Fruit fly (Drosophila melanogaster): ENCODE results near the gene IntS9.

IntS9 gene

DNA sequence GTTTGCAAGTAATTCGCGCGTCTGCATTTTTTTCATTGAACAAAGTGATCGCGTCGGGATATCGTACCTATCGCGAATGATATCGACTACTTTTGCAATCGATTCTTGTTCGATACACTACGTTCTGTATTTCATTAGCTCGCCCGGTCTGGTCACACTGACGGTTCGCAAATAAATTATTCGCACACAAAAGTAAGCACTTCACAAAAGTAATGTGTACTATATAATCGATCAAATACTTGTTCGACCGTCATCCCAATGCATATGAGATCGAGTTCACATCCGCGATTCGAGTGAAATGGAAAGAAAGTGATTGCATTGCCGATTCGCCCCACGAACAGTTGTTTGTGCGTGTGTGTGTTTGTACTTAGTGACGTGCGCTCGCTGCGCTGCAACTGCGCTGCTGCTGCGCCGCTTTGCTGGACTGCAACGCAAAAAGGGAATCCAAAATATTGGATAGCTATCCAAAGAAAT is 15.1 kb downstream of the IntS9 start, which contains the start of the genes CG5235 and ClC-c:
CG5235 (minus strand) TSS at position 63 of the 474 bp plus-strand sequence.
ClC-c (plus strand) TSS at position 125 of the 474 bp plus-strand sequence.
- TF ChIP-seq CG8478 (optimal IDR thresholded peaks at IDR 0.05) (no peak), CTCF (optimal IDR thresholded peaks at IDR 0.05) (peak in 1 of 2 experiments; percentile 28)

dm6 chr3L:16087323-16087816 is 18.1 kb downstream of the IntS9 start, which contains the start of gene Tasp1:
Tasp1 (minus strand) TSS chr3L:16087525.
- TF ChIP-seq CTCF (optimal IDR thresholded peaks at IDR 0.05) (no peak), CG8478 (optimal IDR thresholded peaks at IDR 0.05) (no peak)

DNA sequence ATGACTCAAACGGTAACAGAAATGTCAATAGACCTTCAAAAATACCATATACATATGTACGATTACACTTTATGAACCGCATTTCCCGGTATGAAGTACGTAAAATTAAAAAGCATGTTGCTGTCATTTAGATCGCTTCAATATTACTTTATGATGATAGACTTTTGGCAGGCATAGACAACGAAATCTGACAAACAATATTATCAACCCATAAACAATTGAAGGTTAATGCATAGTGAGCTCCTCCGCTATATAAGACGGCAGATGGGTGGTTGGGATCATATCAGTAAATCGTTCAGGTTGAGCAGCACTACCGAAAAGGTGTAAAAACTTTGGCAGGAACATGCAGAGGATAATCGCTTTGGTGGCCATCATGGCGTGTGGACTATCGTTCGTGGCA is 21.7 kb downstream of the IntS9 start, which contains the start of gene CG13075:
CG13075 (plus strand) TSS at position 301 of the 400 bp plus-strand sequence.
- TF ChIP-seq CG8478 (optimal IDR thresholded peaks at IDR 0.05): no peak
- TF ChIP-seq CTCF (optimal IDR thresholded peaks at IDR 0.05): no peak

DNA sequence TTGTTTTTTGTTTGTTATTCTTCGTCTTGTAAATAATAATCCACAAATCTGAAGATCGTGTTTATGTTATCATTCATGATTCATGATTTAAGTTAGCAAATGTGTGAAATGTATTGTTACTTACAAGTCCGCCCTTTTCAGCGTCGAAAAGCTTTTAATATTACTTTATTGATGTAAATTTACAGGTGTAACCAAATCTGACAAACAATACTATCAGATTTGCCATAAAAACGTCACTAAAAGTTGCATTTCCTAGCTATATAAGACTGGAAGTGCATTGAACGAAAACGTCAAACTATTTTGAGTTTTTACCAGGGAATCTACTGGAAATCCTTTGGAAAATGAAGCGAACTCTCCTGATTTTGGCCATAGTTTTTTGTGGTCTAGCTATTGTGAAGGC is 23.2 kb downstream of the IntS9 start, which contains the start of gene CG33258:
CG33258 (plus strand) TSS at position 301 of the 400 bp plus-strand sequence.
- TF ChIP-seq CG8478 (optimal IDR thresholded peaks at IDR 0.05) (no peak), CTCF (optimal IDR thresholded peaks at IDR 0.05) (no peak)

- no peak for TF ChIP-seq CG8478 (optimal IDR thresholded peaks at IDR 0.05)
- TF ChIP-seq CTCF (optimal IDR thresholded peaks at IDR 0.05): no peak
Measured at dm6 chr3L:16060806-16061600, 44.4 kb downstream of the IntS9 start.

dm6 chr3L:16056101-16056891 is 49.1 kb downstream of the IntS9 start:
- TF ChIP-seq CG8478 (optimal IDR thresholded peaks at IDR 0.05): no peak
- no peak for TF ChIP-seq CTCF (optimal IDR thresholded peaks at IDR 0.05)

- TF ChIP-seq CTCF (optimal IDR thresholded peaks at IDR 0.05) (no peak), CG8478 (optimal IDR thresholded peaks at IDR 0.05) (no peak)
Measured at dm6 chr3L:16054095-16054494, 51.3 kb downstream of the IntS9 start.
